Worm (Caenorhabditis elegans) whole organism, late embryonic: ENCODE data around the gene C04G6.4.

Experiments used
- K09A11.1 ChIP-seq: sonication (generic microtip); optimal IDR thresholded peaks from 2 replicates; lab custom pipeline; 2017; ENCODE audit warnings: antibody characterized with exemption, mild to moderate bottlenecking, missing genetic modification characterization, missing compliant biosample characterization; ENCODE audit not compliant: insufficient read depth
- ceh-30 ChIP-seq: fragments of 150-350 bp; optimal IDR thresholded peaks from 2 replicates; lab custom pipeline; 2014; ENCODE audit warnings: missing biosample characterization, missing genetic modification characterization
- ceh-6 ChIP-seq: fragments of 200-800 bp; sonication (Bioruptor generic); optimal IDR thresholded peaks from 2 replicates; lab custom pipeline; 2018; ENCODE audit warnings: mild to moderate bottlenecking, missing genetic modification characterization, missing compliant biosample characterization
- dmd-4 ChIP-seq: sonication (generic microtip); optimal IDR thresholded peaks from 2 replicates; lab custom pipeline; 2016; ENCODE audit warnings: borderline replicate concordance, missing genetic modification characterization, missing compliant biosample characterization
- hlh-30 ChIP-seq: sonication (generic microtip); optimal IDR thresholded peaks from 2 replicates; lab custom pipeline; 2017; ENCODE audit warnings: antibody characterized with exemption, missing genetic modification characterization, missing compliant biosample characterization; ENCODE audit not compliant: insufficient read depth
- lin-11 ChIP-seq: fragments of 200-800 bp; sonication (Bioruptor generic); optimal IDR thresholded peaks from 2 replicates; lab custom pipeline; 2018; ENCODE audit warnings: mild to moderate bottlenecking, missing genetic modification characterization, missing compliant biosample characterization
- pag-3 ChIP-seq: sonication (generic microtip); optimal IDR thresholded peaks from 2 replicates; lab custom pipeline; 2016; ENCODE audit warnings: missing compliant biosample characterization, missing genetic modification characterization, borderline replicate concordance
- pha-4 ChIP-seq: fragments of 150-350 bp; optimal IDR thresholded peaks from 2 replicates; lab custom pipeline; 2018; ENCODE audit warnings: missing biosample characterization, missing genetic modification reagents, missing genetic modification characterization
- sdc-2 ChIP-seq: sonication (generic microtip); optimal IDR thresholded peaks from 2 replicates; lab custom pipeline; 2016; ENCODE audit warnings: missing genotype, missing genetic modification characterization, missing compliant biosample characterization
- tbx-2 ChIP-seq: sonication (generic microtip); optimal IDR thresholded peaks from 2 replicates; lab custom pipeline; 2016; ENCODE audit warnings: missing genetic modification characterization, missing compliant biosample characterization
- unc-55 ChIP-seq: sonication (generic microtip); optimal IDR thresholded peaks from 2 replicates; lab custom pipeline; 2017; ENCODE audit warnings: missing biosample characterization, missing genetic modification reagents, missing genetic modification characterization

DNA sequence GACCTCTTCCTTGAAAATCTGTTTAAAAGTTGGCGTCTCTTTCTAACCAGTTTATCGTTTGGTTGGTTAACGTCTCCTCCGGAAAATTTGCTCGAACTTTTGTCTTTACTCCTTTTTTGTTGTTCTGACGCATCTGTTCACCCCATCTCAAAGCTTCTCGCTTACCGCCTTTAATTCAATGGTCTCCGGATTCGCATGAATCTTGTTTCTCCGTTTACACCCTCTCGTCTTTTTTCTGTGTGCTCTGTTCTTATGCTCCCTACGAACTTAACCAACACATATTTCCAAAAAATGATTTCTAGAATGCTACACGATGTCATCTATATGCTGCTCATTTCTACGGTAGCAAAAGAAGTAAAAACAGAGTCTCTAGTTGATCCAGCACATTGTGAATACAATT is 46.8 kb upstream of the C04G6.4 start, which contains the start of gene lgc-56:
- TF ChIP-seq tbx-2 (tag; lab: Kevin White, UChicago) (no peak), sdc-2 (no peak), K09A11.1 (tag; lab: Kevin White, UChicago) (no peak), pha-4 (tag; lab: Kevin White, UChicago) (no peak), ceh-30 (tag; lab: Kevin White, UChicago) (no peak), pag-3 (tag; lab: Kevin White, UChicago) (no peak), unc-55 (no peak), lin-11 (no peak), ceh-6 (no peak), dmd-4 (tag; lab: Kevin White, UChicago) (no peak), hlh-30 (tag; lab: Kevin White, UChicago) (no peak)
